Fruit fly (Drosophila melanogaster) whole organism, prepupa: Measurements from ENCODE around the gene htk.
A peak's percentile ranks its signal among the peaks of the same experiment; 100 is the strongest.

ENCODE experiments used
- Blimp-1 ChIP-seq: fragments of 200-800 bp; sonication (Bioruptor generic); optimal IDR thresholded peaks from 3 replicates; lab custom pipeline; 2017; ENCODE audit warnings: missing biosample characterization, missing genetic modification characterization, mild to moderate bottlenecking, moderate library complexity, missing genetic modification reagents
- CG10669 ChIP-seq: fragments of 200-800 bp; sonication (Bioruptor generic); optimal IDR thresholded peaks from 3 replicates; lab custom pipeline; 2018; ENCODE audit warnings: missing biosample characterization, mild to moderate bottlenecking, missing genetic modification characterization, moderate library complexity
- CG11294 ChIP-seq: fragments of 200-800 bp; sonication (Bioruptor generic); IDR thresholded peaks from 2 replicates; pipeline ENCODE4 v1.3.6; 2022; ENCODE audit warnings: missing biosample characterization, missing genetic modification characterization
- CG15336 ChIP-seq: fragments of 200-800 bp; sonication (Bioruptor generic); IDR thresholded peaks from 2 replicates; pipeline ENCODE4 v1.3.6; 2022; ENCODE audit warnings: missing biosample characterization, missing genetic modification characterization
- CG1621 ChIP-seq: fragments of 200-800 bp; sonication (Bioruptor generic); optimal IDR thresholded peaks from 3 replicates; lab custom pipeline; 2018; ENCODE audit warnings: missing biosample characterization, mild to moderate bottlenecking, missing genetic modification characterization
- CG3032 ChIP-seq: fragments of 200-800 bp; optimal IDR thresholded peaks from 2 replicates; lab custom pipeline; 2019; ENCODE audit warnings: missing biosample characterization, mild to moderate bottlenecking, missing genetic modification characterization, moderate library complexity
- CG31627 ChIP-seq: fragments of 200-800 bp; sonication (Bioruptor generic); optimal IDR thresholded peaks from 3 replicates; lab custom pipeline; 2016; ENCODE audit warnings: missing biosample characterization, missing genetic modification characterization
- CG32006 ChIP-seq: fragments of 200-800 bp; sonication (Bioruptor generic); optimal IDR thresholded peaks from 3 replicates; lab custom pipeline; 2017; ENCODE audit warnings: missing biosample characterization, mild to moderate bottlenecking, missing genetic modification characterization
- CG3919 ChIP-seq: fragments of 200-800 bp; sonication (Bioruptor generic); optimal IDR thresholded peaks from 3 replicates; lab custom pipeline; 2016; ENCODE audit warnings: missing biosample characterization, missing genetic modification characterization
- CG4318 ChIP-seq: fragments of 200-800 bp; sonication (Bioruptor generic); optimal IDR thresholded peaks from 3 replicates; lab custom pipeline; 2017; ENCODE audit warnings: missing biosample characterization, mild to moderate bottlenecking, missing genetic modification characterization
- CG6163 ChIP-seq: fragments of 200-800 bp; sonication (Bioruptor generic); IDR thresholded peaks from 3 replicates; pipeline ENCODE4 v1.3.6; 2022; ENCODE audit warnings: missing biosample characterization, missing genetic modification characterization
- CG6276 ChIP-seq: fragments of 200-800 bp; sonication (Bioruptor generic); optimal IDR thresholded peaks from 2 replicates; lab custom pipeline; 2017; ENCODE audit warnings: missing biosample characterization, mild to moderate bottlenecking, missing genetic modification characterization
- CG6792 ChIP-seq: fragments of 200-800 bp; sonication (Bioruptor generic); optimal IDR thresholded peaks from 3 replicates; lab custom pipeline; 2016; ENCODE audit warnings: missing biosample characterization, missing genetic modification characterization
- CG7368 ChIP-seq: fragments of 200-800 bp; sonication (Bioruptor generic); optimal IDR thresholded peaks from 3 replicates; lab custom pipeline; 2016; ENCODE audit warnings: missing biosample characterization, missing genetic modification characterization
- CG8119 ChIP-seq: fragments of 200-800 bp; sonication (Bioruptor generic); IDR thresholded peaks from 3 replicates; pipeline ENCODE4 v1.3.6; 2022; ENCODE audit warnings: missing biosample characterization, missing genetic modification characterization
- CG8319 ChIP-seq: fragments of 200-800 bp; sonication (Bioruptor generic); optimal IDR thresholded peaks from 3 replicates; lab custom pipeline; 2016; ENCODE audit warnings: missing biosample characterization, missing genetic modification characterization
- CG8632 ChIP-seq: fragments of 200-800 bp; sonication (Bioruptor generic); optimal IDR thresholded peaks from 3 replicates; lab custom pipeline; 2016; ENCODE audit warnings: missing biosample characterization, missing genetic modification characterization
- CG9139 ChIP-seq: fragments of 200-800 bp; sonication (Bioruptor generic); optimal IDR thresholded peaks from 3 replicates; lab custom pipeline; 2017; ENCODE audit warnings: missing biosample characterization, mild to moderate bottlenecking, missing genetic modification characterization
- Eip75B ChIP-seq: fragments of 200-800 bp; sonication (Bioruptor generic); optimal IDR thresholded peaks from 3 replicates; lab custom pipeline; 2016; ENCODE audit warnings: missing biosample characterization, missing genetic modification characterization
- Eip78C ChIP-seq: fragments of 200-800 bp; sonication (Bioruptor generic); peaks from one replicate; lab custom pipeline; 2016; ENCODE audit warnings: missing biosample characterization, missing genetic modification characterization
- Ets21C ChIP-seq: fragments of 200-800 bp; sonication (Bioruptor generic); optimal IDR thresholded peaks from 3 replicates; lab custom pipeline; 2016; ENCODE audit warnings: missing biosample characterization, missing genetic modification characterization
- Ets96B ChIP-seq: fragments of 200-800 bp; optimal IDR thresholded peaks from 2 replicates; lab custom pipeline; 2019; ENCODE audit warnings: missing biosample characterization, mild to moderate bottlenecking, missing genetic modification characterization, moderate library complexity
- Gug ChIP-seq: fragments of 200-800 bp; sonication (Bioruptor generic); IDR thresholded peaks from 2 replicates; pipeline ENCODE4 v1.3.6; 2022; ENCODE audit warnings: missing biosample characterization, missing genetic modification characterization
- Hr38 ChIP-seq: sonication (Bioruptor generic); optimal IDR thresholded peaks from 2 replicates; lab custom pipeline; 2016; ENCODE audit warnings: missing biosample characterization, missing genetic modification characterization
- Hr39 ChIP-seq: fragments of 200-800 bp; sonication (Bioruptor generic); optimal IDR thresholded peaks from 2 replicates; lab custom pipeline; 2016; ENCODE audit warnings: missing biosample characterization, missing genetic modification characterization
- Hr4 ChIP-seq: fragments of 200-800 bp; sonication (Bioruptor generic); optimal IDR thresholded peaks from 3 replicates; lab custom pipeline; 2016; ENCODE audit warnings: missing biosample characterization, missing genetic modification characterization
- Lpt ChIP-seq: fragments of 200-800 bp; sonication (Bioruptor generic); optimal IDR thresholded peaks from 3 replicates; lab custom pipeline; 2016; ENCODE audit warnings: missing biosample characterization, missing genetic modification characterization
- Met ChIP-seq: fragments of 200-800 bp; sonication (Bioruptor generic); optimal IDR thresholded peaks from 3 replicates; lab custom pipeline; 2016; ENCODE audit warnings: missing biosample characterization, missing genetic modification characterization
- OdsH ChIP-seq: fragments of 200-800 bp; sonication (Bioruptor generic); optimal IDR thresholded peaks from 3 replicates; lab custom pipeline; 2016; ENCODE audit warnings: missing biosample characterization, missing genetic modification characterization
- Smox ChIP-seq: fragments of 200-800 bp; sonication (Bioruptor generic); optimal IDR thresholded peaks from 3 replicates; lab custom pipeline; 2016; ENCODE audit warnings: missing biosample characterization, missing genetic modification characterization
- Sox102F ChIP-seq: fragments of 200-800 bp; sonication (Bioruptor generic); optimal IDR thresholded peaks from 2 replicates; lab custom pipeline; 2016; ENCODE audit warnings: missing biosample characterization, mild to moderate bottlenecking, missing genetic modification characterization
- Sox14 ChIP-seq: fragments of 200-800 bp; sonication (Bioruptor generic); optimal IDR thresholded peaks from 3 replicates; lab custom pipeline; 2016; ENCODE audit warnings: missing biosample characterization, missing genetic modification characterization
- cyc ChIP-seq: fragments of 200-800 bp; sonication (Bioruptor generic); optimal IDR thresholded peaks from 3 replicates; lab custom pipeline; 2016; ENCODE audit warnings: missing biosample characterization, missing genetic modification characterization
- dac ChIP-seq: fragments of 200-800 bp; sonication (Bioruptor generic); optimal IDR thresholded peaks from 2 replicates; lab custom pipeline; 2017; ENCODE audit warnings: missing biosample characterization, mild to moderate bottlenecking, missing genetic modification characterization
- dsx ChIP-seq: fragments of 200-800 bp; optimal IDR thresholded peaks from 3 replicates; lab custom pipeline; 2019; ENCODE audit warnings: missing biosample characterization, mild to moderate bottlenecking, missing genetic modification characterization, moderate library complexity; ENCODE audit not compliant: poor library complexity, severe bottlenecking
- eg ChIP-seq: fragments of 200-800 bp; sonication (Bioruptor generic); IDR thresholded peaks from 3 replicates; pipeline ENCODE4 v1.3.6; 2022; ENCODE audit warnings: missing biosample characterization, missing genetic modification characterization
- esn ChIP-seq: fragments of 200-800 bp; sonication (Bioruptor generic); optimal IDR thresholded peaks from 2 replicates; lab custom pipeline; 2016; ENCODE audit warnings: missing biosample characterization, mild to moderate bottlenecking, missing genetic modification characterization, moderate library complexity
- fd59A ChIP-seq: fragments of 200-800 bp; sonication (Bioruptor generic); optimal IDR thresholded peaks from 2 replicates; lab custom pipeline; 2017; ENCODE audit warnings: missing biosample characterization, mild to moderate bottlenecking, missing genetic modification characterization, missing genetic modification reagents
- fd85E ChIP-seq: fragments of 200-800 bp; sonication (Bioruptor generic); optimal IDR thresholded peaks from 3 replicates; lab custom pipeline; 2016; ENCODE audit warnings: missing biosample characterization, missing genetic modification characterization
- fkh ChIP-seq: fragments of 200-800 bp; sonication (Bioruptor generic); optimal IDR thresholded peaks from 3 replicates; lab custom pipeline; 2017; ENCODE audit warnings: missing biosample characterization, mild to moderate bottlenecking, missing genetic modification characterization, moderate library complexity
- net ChIP-seq: fragments of 200-800 bp; sonication (Bioruptor generic); optimal IDR thresholded peaks from 3 replicates; lab custom pipeline; 2016; ENCODE audit warnings: missing biosample characterization, missing genetic modification characterization
- pdm3 ChIP-seq: fragments of 200-800 bp; sonication (Bioruptor generic); optimal IDR thresholded peaks from 3 replicates; lab custom pipeline; 2016; ENCODE audit warnings: missing biosample characterization, missing genetic modification characterization
- salr ChIP-seq, 2 experiments: fragments of 200-800 bp; sonication (Bioruptor generic); optimal IDR thresholded peaks; 3 replicates each; lab custom pipeline; 2016 to 2018; ENCODE audit warnings: missing biosample characterization in 2 of 2, missing genetic modification characterization in 2 of 2, mild to moderate bottlenecking in 1 of 2
- spab ChIP-seq: fragments of 200-800 bp; sonication (Bioruptor generic); optimal IDR thresholded peaks from 2 replicates; lab custom pipeline; 2017; ENCODE audit warnings: missing biosample characterization, mild to moderate bottlenecking, missing genetic modification characterization, missing genetic modification reagents
- ss ChIP-seq, 2 experiments: fragments of 200-800 bp; sonication (Bioruptor generic); optimal IDR thresholded peaks; 2 replicates in 1 of 2; 3 replicates in 1 of 2; lab custom pipeline; 2017 to 2018; ENCODE audit warnings: mild to moderate bottlenecking in 2 of 2, missing biosample characterization in 2 of 2, missing genetic modification characterization in 2 of 2, moderate library complexity in 1 of 2
- svp ChIP-seq: fragments of 200-800 bp; sonication (Bioruptor generic); peaks from one replicate; lab custom pipeline; 2016; ENCODE audit warnings: missing biosample characterization, missing genetic modification characterization
- topi ChIP-seq: fragments of 200-800 bp; sonication (Bioruptor generic); optimal IDR thresholded peaks from 3 replicates; lab custom pipeline; 2016; ENCODE audit warnings: missing biosample characterization, missing genetic modification characterization
- vri ChIP-seq: fragments of 200-800 bp; sonication (Bioruptor generic); optimal IDR thresholded peaks from 3 replicates; lab custom pipeline; 2016; ENCODE audit warnings: missing biosample characterization, mild to moderate bottlenecking, missing genetic modification characterization

Gene htk

dm6 chrX:18832371-18832852 lies 11.1 kb upstream of the htk start, which contains the start of gene Pvf1 (continued):
- TF ChIP-seq Met (GFP tag; lab: Kevin White, UChicago) (peak; percentile 10), OdsH (GFP tag; lab: Kevin White, UChicago) (peak; percentile 20), CG6163 (GFP tag; lab: Robert Waterston, UW) (peak; percentile 56; the same call in 1 of the 3 replicates), Lpt (GFP tag; lab: Kevin White, UChicago) (no peak), svp (GFP tag; lab: Kevin White, UChicago) (no peak), dac (GFP tag; lab: Kevin White, UChicago) (no peak), Hr4 (GFP tag; lab: Kevin White, UChicago) (no peak), CG6792 (GFP tag; lab: Kevin White, UChicago) (no peak), CG10669 (no peak)

- TF ChIP-seq CG3919 (GFP tag; lab: Kevin White, UChicago) = peak; percentile 78
- peak; percentile 37; the same call in 1 of the 2 replicates for TF ChIP-seq Gug (GFP tag; lab: Robert Waterston, UW)
- TF ChIP-seq Lpt (GFP tag; lab: Kevin White, UChicago) = no peak
- peak; percentile 26 for TF ChIP-seq CG6792 (GFP tag; lab: Kevin White, UChicago)
- peak; percentile 52 for TF ChIP-seq esn (GFP tag; lab: Kevin White, UChicago)
- peak; percentile 92 for TF ChIP-seq Eip78C (GFP tag; lab: Kevin White, UChicago)
- peak; percentile 14 for TF ChIP-seq Hr4 (GFP tag; lab: Kevin White, UChicago)
- TF ChIP-seq ss (GFP tag; optimal IDR thresholded peaks at IDR 0.05; lab: Kevin White, UChicago) = peak in 1 of 2 experiments; percentile 73
- TF ChIP-seq topi (GFP tag; lab: Kevin White, UChicago) = peak; percentile 88
- TF ChIP-seq fkh (GFP tag; lab: Kevin White, UChicago) = no peak
- peak; percentile 64 for TF ChIP-seq CG3032 (tag; lab: Kevin White, UChicago)
- no peak for TF ChIP-seq CG6276
- TF ChIP-seq Sox102F = peak; percentile 24
- peak; percentile 10 for TF ChIP-seq CG32006 (GFP tag; lab: Kevin White, UChicago)
- peak; percentile 71 for TF ChIP-seq CG7368 (GFP tag; lab: Kevin White, UChicago)
- TF ChIP-seq CG1621 (tag; lab: Kevin White, UChicago) = no peak
- TF ChIP-seq Sox14 = no peak
- peak; percentile 65; the same call in 2 of the 3 replicates for TF ChIP-seq eg (GFP tag; lab: Robert Waterston, UW)
- TF ChIP-seq Hr39 = peak; percentile 55
- TF ChIP-seq dac (GFP tag; lab: Kevin White, UChicago) = no peak
- TF ChIP-seq Blimp-1 (GFP tag; lab: Kevin White, UChicago) = peak; percentile 40
- no peak for TF ChIP-seq fd59A (GFP tag; lab: Kevin White, UChicago)
- peak; percentile 51 for TF ChIP-seq Smox (GFP tag; lab: Kevin White, UChicago)
- peak; percentile 51 for TF ChIP-seq Ets96B (tag; lab: Kevin White, UChicago)
- peak; percentile 91 for TF ChIP-seq svp (GFP tag; lab: Kevin White, UChicago)
- peak; percentile 27 for TF ChIP-seq vri (GFP tag; lab: Kevin White, UChicago)
- TF ChIP-seq Eip75B = peak; percentile 66
- TF ChIP-seq Hr38 (GFP tag; lab: Kevin White, UChicago) = no peak
- no peak for TF ChIP-seq salr (GFP tag; optimal IDR thresholded peaks at IDR 0.05; lab: Kevin White, UChicago)
- TF ChIP-seq CG8632 (GFP tag; lab: Kevin White, UChicago) = peak; percentile 47
- TF ChIP-seq CG31627 (GFP tag; lab: Kevin White, UChicago) = peak; percentile 54
- TF ChIP-seq CG11294 (GFP tag; lab: Robert Waterston, UW) = 0 out of 2 replicates have a peak, but pooled peaks have one; percentile 13
- no peak for TF ChIP-seq fd85E (GFP tag; lab: Kevin White, UChicago)
- peak; percentile 21 for TF ChIP-seq spab (GFP tag; lab: Kevin White, UChicago)
- peak; percentile 35 for TF ChIP-seq net (GFP tag; lab: Kevin White, UChicago)
- peak; percentile 76 for TF ChIP-seq CG8319 (GFP tag; lab: Kevin White, UChicago)
- 0 out of 3 replicates have a peak, but pooled peaks have one; percentile 17 for TF ChIP-seq CG8119 (GFP tag; lab: Robert Waterston, UW)
- TF ChIP-seq dsx (GFP tag; lab: Kevin White, UChicago) = peak; percentile 45
- peak; percentile 59 for TF ChIP-seq pdm3
- TF ChIP-seq CG6163 (GFP tag; lab: Robert Waterston, UW) = peak; percentile 78
- peak; percentile 70 for TF ChIP-seq CG10669
- TF ChIP-seq CG9139 (GFP tag; lab: Kevin White, UChicago) = peak; percentile 16
- peak; percentile 34 for TF ChIP-seq Ets21C (GFP tag; lab: Kevin White, UChicago)
- peak; percentile 47 for TF ChIP-seq OdsH (GFP tag; lab: Kevin White, UChicago)
- peak; percentile 45; the same call in 1 of the 2 replicates for TF ChIP-seq CG15336
- TF ChIP-seq cyc = peak; percentile 86
- TF ChIP-seq CG4318 (GFP tag; lab: Kevin White, UChicago) = no peak
Measured at dm6 chrX:18834399-18834798, 9.1 kb upstream of the htk start.
